Fruit fly (Drosophila melanogaster) whole organism, pupa: ENCODE measurements around the gene Phlpp.

ENCODE experiments used
- CG10348 ChIP-seq: fragments of 200-800 bp; sonication (Bioruptor generic); IDR thresholded peaks from 2 replicates; pipeline ENCODE4 v1.3.6; 2022; ENCODE audit warnings: missing biosample characterization, missing genetic modification characterization
- CG13204 ChIP-seq: fragments of 200-800 bp; sonication (Bioruptor generic); optimal IDR thresholded peaks from 2 replicates; lab custom pipeline; 2018; ENCODE audit warnings: missing biosample characterization, mild to moderate bottlenecking, missing genetic modification characterization, moderate library complexity
- CG32121 ChIP-seq: fragments of 200-800 bp; sonication (Bioruptor generic); IDR thresholded peaks from 2 replicates; pipeline ENCODE4 v1.3.6; 2022; ENCODE audit warnings: missing biosample characterization, missing genetic modification characterization
- CG8159 ChIP-seq: fragments of 200-800 bp; sonication (Bioruptor generic); optimal IDR thresholded peaks from 3 replicates; lab custom pipeline; 2018; ENCODE audit warnings: missing biosample characterization, mild to moderate bottlenecking, missing genetic modification characterization, moderate library complexity
- D1 ChIP-seq: fragments of 200-800 bp; sonication (Bioruptor generic); optimal IDR thresholded peaks from 2 replicates; lab custom pipeline; 2018; ENCODE audit warnings: missing biosample characterization, mild to moderate bottlenecking, missing genetic modification characterization, moderate library complexity
- EcR ChIP-seq: fragments of 200-800 bp; sonication (Bioruptor generic); optimal IDR thresholded peaks from 3 replicates; lab custom pipeline; 2019; ENCODE audit warnings: missing biosample characterization, missing genetic modification characterization, mild to moderate bottlenecking, moderate library complexity, missing genetic modification reagents
- Pif1A ChIP-seq: fragments of 200-800 bp; sonication (Bioruptor generic); optimal IDR thresholded peaks from 3 replicates; lab custom pipeline; 2016; ENCODE audit warnings: missing biosample characterization, missing genetic modification characterization
- Pif1B ChIP-seq: fragments of 200-800 bp; sonication (Bioruptor generic); optimal IDR thresholded peaks from 3 replicates; lab custom pipeline; 2016; ENCODE audit warnings: missing biosample characterization, missing genetic modification characterization
- Snoo ChIP-seq: fragments of 200-800 bp; sonication (Bioruptor generic); optimal IDR thresholded peaks from 3 replicates; lab custom pipeline; 2017; ENCODE audit warnings: missing biosample characterization, mild to moderate bottlenecking, missing genetic modification characterization, inconsistent platforms
- fd96Ca ChIP-seq: fragments of 200-800 bp; sonication (Bioruptor generic); IDR thresholded peaks from 3 replicates; pipeline ENCODE4 v1.3.6; 2022; ENCODE audit warnings: missing biosample characterization, missing genetic modification characterization
- gl ChIP-seq: fragments of 200-800 bp; sonication (Bioruptor generic); optimal IDR thresholded peaks from 2 replicates; lab custom pipeline; 2018; ENCODE audit warnings: missing biosample characterization, mild to moderate bottlenecking, missing genetic modification characterization

dm6 chr2L:19058916-19059315, at the start of gene Phlpp:
- no peak for TF ChIP-seq EcR (GFP tag; lab: Kevin White, UChicago)
- no peak for TF ChIP-seq CG10348 (GFP tag; lab: Robert Waterston, UW)
- no peak for TF ChIP-seq Snoo (tag; lab: Kevin White, UChicago)
- TF ChIP-seq CG13204 (GFP tag; lab: Kevin White, UChicago), result no peak
- TF ChIP-seq CG8159 (tag; lab: Kevin White, UChicago), result peak; percentile 53
- TF ChIP-seq fd96Ca, result 0 out of 3 replicates have a peak, but pooled peaks have one; percentile 5
- no peak for TF ChIP-seq D1 (tag; lab: Kevin White, UChicago)
- peak; percentile 69 for TF ChIP-seq CG32121 (GFP tag; lab: Robert Waterston, UW)
- no peak for TF ChIP-seq Pif1B (GFP tag; lab: Kevin White, UChicago)
- TF ChIP-seq gl (tag; lab: Kevin White, UChicago), result no peak
- no peak for TF ChIP-seq Pif1A (GFP tag; lab: Kevin White, UChicago)
